Fruit fly (Drosophila melanogaster) S2 (cell line): ENCODE data around the gene AGO2.

Experiments used
- CG8478 ChIP-seq: fragments of >200 bp; optimal IDR thresholded peaks from 2 replicates; lab custom pipeline; 2018
- CTCF ChIP-seq, 2 experiments: fragments of >200 bp; optimal IDR thresholded peaks; 2 replicates each; lab custom pipeline; 2018

- TF ChIP-seq CTCF (optimal IDR thresholded peaks at IDR 0.05; lab: Kevin White, UChicago): no peak
- TF ChIP-seq CG8478: no peak
Observed at dm6 chr3L:15525153-15525552, 28.8 kb upstream of the AGO2 start, which contains the start of gene CG33986.
